Fruit fly (Drosophila melanogaster): Measurements from ENCODE around the gene Eip74EF.
A peak's percentile ranks its signal among the peaks of the same experiment; 100 is the strongest.

The Eip74EF gene

dm6 chr3L:17532898-17533700 is 86.0 kb downstream of the Eip74EF start (continued):
- TF ChIP-seq Pdp1 (GFP tag; optimal IDR thresholded peaks at IDR 0.05) = peak; percentile 23 to 47
- TF ChIP-seq CG6813 (GFP tag; optimal IDR thresholded peaks at IDR 0.05) = peak; percentile 69
- TF ChIP-seq psq (GFP tag; optimal IDR thresholded peaks at IDR 0.05) = peak; percentile 59
- peak; percentile 31 for TF ChIP-seq CG18262 (tag; optimal IDR thresholded peaks at IDR 0.05)
- peak; percentile 20 for TF ChIP-seq CG10147 (GFP tag; optimal IDR thresholded peaks at IDR 0.05)
- no peak for TF ChIP-seq CG31388 (GFP tag; optimal IDR thresholded peaks at IDR 0.05)
- TF ChIP-seq B-H1 (GFP tag; IDR thresholded peaks at IDR 0.05) = no peak
- TF ChIP-seq gem (tag; optimal IDR thresholded peaks at IDR 0.05) = peak; percentile 55
- peak; percentile 17 for TF ChIP-seq nau (GFP tag; optimal IDR thresholded peaks at IDR 0.05)
- TF ChIP-seq CG7928 (GFP tag; optimal IDR thresholded peaks at IDR 0.05) = peak; percentile 85
- peak; percentile 58 for TF ChIP-seq CG2678 (tag; optimal IDR thresholded peaks at IDR 0.05)
- TF ChIP-seq fd102C (GFP tag; optimal IDR thresholded peaks at IDR 0.05) = no peak
- TF ChIP-seq CG5180 (GFP tag; optimal IDR thresholded peaks at IDR 0.05) = peak; percentile 12
- TF ChIP-seq nmo (GFP tag; optimal IDR thresholded peaks at IDR 0.05) = peak; percentile 64
- TF ChIP-seq CG12299 (tag; optimal IDR thresholded peaks at IDR 0.05) = no peak
- TF ChIP-seq stc (GFP tag; IDR thresholded peaks at IDR 0.05) = no peak
- peak; percentile 24 for TF ChIP-seq Dip3 (GFP tag; optimal IDR thresholded peaks at IDR 0.05)
- no peak for TF ChIP-seq bsh (GFP tag; optimal IDR thresholded peaks at IDR 0.05)
- TF ChIP-seq CG6654 (GFP tag; optimal IDR thresholded peaks at IDR 0.05) = no peak
- TF ChIP-seq shn (GFP tag; optimal IDR thresholded peaks at IDR 0.05) = peak; percentile 19
- TF ChIP-seq tio (GFP tag; optimal IDR thresholded peaks at IDR 0.05) = peak; percentile 21
- no peak for TF ChIP-seq CG11247 (GFP tag; IDR thresholded peaks at IDR 0.05)
- TF ChIP-seq E2f1 (GFP tag; IDR thresholded peaks at IDR 0.05) = peak; percentile 40; the same call in 1 of the 2 replicates
- peak; percentile 14; the same call in 1 of the 2 replicates for TF ChIP-seq CG32767 (GFP tag; IDR thresholded peaks at IDR 0.05)
- TF ChIP-seq CG13287 (GFP tag; IDR thresholded peaks at IDR 0.05; ENCODE audit: partially characterized antibody) = peak; percentile 55
- peak; percentile 57 for TF ChIP-seq grau (tag; optimal IDR thresholded peaks at IDR 0.05)
- TF ChIP-seq hb (GFP tag; IDR thresholded peaks at IDR 0.05; ENCODE audit: partially characterized antibody) = no peak; the same call in 2 of the 3 replicates
- peak; percentile 16 for TF ChIP-seq CG1647 (GFP tag; optimal IDR thresholded peaks at IDR 0.05)
- peak; percentile 43 for TF ChIP-seq wek (GFP tag; optimal IDR thresholded peaks at IDR 0.05)
- peak; percentile 43 for TF ChIP-seq E2f2 (GFP tag; IDR thresholded peaks at IDR 0.05)
- peak; percentile 22 for TF ChIP-seq CG4820 (GFP tag; optimal IDR thresholded peaks at IDR 0.05)
- TF ChIP-seq CG17385 (GFP tag; optimal IDR thresholded peaks at IDR 0.05) = peak; percentile 23
- 0 out of 2 replicates have a peak, but pooled peaks have one; percentile 35 for TF ChIP-seq ara (GFP tag; IDR thresholded peaks at IDR 0.05)
- TF ChIP-seq MESR4 (GFP tag; optimal IDR thresholded peaks at IDR 0.05) = peak; percentile 53
- TF ChIP-seq CG10267 (tag; optimal IDR thresholded peaks at IDR 0.05) = peak; percentile 75
- peak; percentile 68 for TF ChIP-seq CG13894 (tag; optimal IDR thresholded peaks at IDR 0.05)
- TF ChIP-seq CG5953 (GFP tag; IDR thresholded peaks at IDR 0.05) = 0 out of 2 replicates have a peak, but pooled peaks have one; percentile 32
- TF ChIP-seq slou (GFP tag; optimal IDR thresholded peaks at IDR 0.05) = peak; percentile 21
- TF ChIP-seq ERR (GFP tag; optimal IDR thresholded peaks at IDR 0.05) = peak; percentile 34
- TF ChIP-seq CG3407 (GFP tag; optimal IDR thresholded peaks at IDR 0.05) = no peak
- TF ChIP-seq CG16863 (GFP tag; optimal IDR thresholded peaks at IDR 0.05) = peak; percentile 37
- TF ChIP-seq Lpt (GFP tag; optimal IDR thresholded peaks at IDR 0.05) = no peak
- peak; percentile 68 for TF ChIP-seq row (GFP tag; IDR thresholded peaks at IDR 0.05)
- TF ChIP-seq MTF-1 (GFP tag; optimal IDR thresholded peaks at IDR 0.05; ENCODE audit: borderline replicate concordance) = peak; percentile 49
- TF ChIP-seq ranshi (GFP tag; IDR thresholded peaks at IDR 0.05) = 0 out of 2 replicates have a peak, but pooled peaks have one; percentile 22
- no peak for TF ChIP-seq CG8478 (optimal IDR thresholded peaks at IDR 0.05)
- TF ChIP-seq CG10366 (GFP tag; IDR thresholded peaks at IDR 0.05) = peak; percentile 32; the same call in 1 of the 2 replicates
- TF ChIP-seq CG16779 (GFP tag; IDR thresholded peaks at IDR 0.05) = no peak
